Worm (Caenorhabditis elegans) whole organism, L1 larva: Measurements from ENCODE around the gene mrpl-50.
A peak's percentile ranks its signal among the peaks of the same experiment; 100 is the strongest.

Experiments
- C04F5.9 ChIP-seq: sonication (generic microtip); optimal IDR thresholded peaks from 2 replicates; lab custom pipeline; 2016; ENCODE audit warnings: missing genetic modification characterization, missing compliant biosample characterization
- C16A3.4 ChIP-seq: fragments of 150-350 bp; optimal IDR thresholded peaks from 2 replicates; lab custom pipeline; 2014; ENCODE audit warnings: missing biosample characterization, missing genetic modification characterization
- Y116A8C.19 ChIP-seq: sonication (generic microtip); optimal IDR thresholded peaks from 2 replicates; lab custom pipeline; 2016; ENCODE audit warnings: missing compliant biosample characterization, missing genetic modification characterization, borderline replicate concordance
- alr-1 ChIP-seq: fragments of 200-800 bp; sonication (Bioruptor generic); optimal IDR thresholded peaks from 2 replicates; lab custom pipeline; 2018; ENCODE audit warnings: borderline replicate concordance, mild to moderate bottlenecking, missing genetic modification characterization, missing compliant biosample characterization
- aly-2 ChIP-seq: fragments of 150-350 bp; optimal IDR thresholded peaks from 2 replicates; lab custom pipeline; 2014; ENCODE audit warnings: missing biosample characterization, missing genetic modification characterization
- blmp-1 ChIP-seq: fragments of 150-350 bp; optimal IDR thresholded peaks from 2 replicates; lab custom pipeline; 2014; ENCODE audit warnings: missing biosample characterization, missing genetic modification characterization
- ceh-8 ChIP-seq: fragments of 200-800 bp; sonication (Bioruptor generic); optimal IDR thresholded peaks from 2 replicates; lab custom pipeline; 2018; ENCODE audit warnings: mild to moderate bottlenecking, missing genetic modification characterization, moderate library complexity, missing compliant biosample characterization
- ceh-90 ChIP-seq: sonication (generic microtip); optimal IDR thresholded peaks from 2 replicates; lab custom pipeline; 2016; ENCODE audit warnings: missing genetic modification characterization, missing compliant biosample characterization
- ces-1 ChIP-seq: fragments of 150-350 bp; optimal IDR thresholded peaks from 2 replicates; lab custom pipeline; 2014; ENCODE audit warnings: missing biosample characterization, missing genetic modification reagents, missing genetic modification characterization
- efl-3 ChIP-seq: fragments of 200-800 bp; sonication (Bioruptor generic); optimal IDR thresholded peaks from 2 replicates; lab custom pipeline; 2018; ENCODE audit warnings: mild to moderate bottlenecking, missing genetic modification characterization, missing compliant biosample characterization
- egl-27 ChIP-seq, 2 experiments: fragments of 150-350 bp in 1 of 2; sonication (generic microtip); optimal IDR thresholded peaks; 3 replicates each; lab custom pipeline; 2017 to 2018; ENCODE audit warnings: missing biosample characterization in 2 of 2, missing genetic modification characterization in 2 of 2, missing genetic modification reagents in 2 of 2
- elt-3 ChIP-seq, 6 experiments: fragments of 150-350 bp in 1 of 6; sonication (generic microtip); optimal IDR thresholded peaks; 2 replicates each; lab custom pipeline; 2017 to 2018; ENCODE audit warnings: missing biosample characterization in 6 of 6, missing genetic modification characterization in 6 of 6, inconsistent platforms in 1 of 6
- ets-5 ChIP-seq: fragments of 200-800 bp; sonication (Bioruptor generic); IDR thresholded peaks from 2 replicates; pipeline ENCODE4 v1.3.6; 2022; ENCODE audit warnings: missing genetic modification characterization, missing compliant biosample characterization
- fkh-10 ChIP-seq: sonication (generic microtip); optimal IDR thresholded peaks from 2 replicates; lab custom pipeline; 2017; ENCODE audit warnings: missing biosample characterization, missing genetic modification reagents, missing genetic modification characterization
- hlh-17 ChIP-seq: fragments of 200-800 bp; sonication (Bioruptor generic); optimal IDR thresholded peaks from 2 replicates; lab custom pipeline; 2018; ENCODE audit warnings: missing genetic modification characterization, mild to moderate bottlenecking, missing compliant biosample characterization, moderate library complexity, borderline replicate concordance
- hlh-4 ChIP-seq: sonication (generic microtip); optimal IDR thresholded peaks from 2 replicates; lab custom pipeline; 2016; ENCODE audit warnings: mild to moderate bottlenecking, missing genetic modification characterization, missing compliant biosample characterization
- isw-1 ChIP-seq: fragments of 200-800 bp; sonication (Bioruptor generic); IDR thresholded peaks from 2 replicates; pipeline ENCODE4 v1.3.6; 2022; ENCODE audit warnings: missing genetic modification characterization, missing compliant biosample characterization
- lin-13 ChIP-seq: fragments of 150-350 bp; optimal IDR thresholded peaks from 2 replicates; lab custom pipeline; 2014; ENCODE audit warnings: missing biosample characterization, missing genetic modification reagents, missing genetic modification characterization
- lin-14 ChIP-seq: fragments of 200-800 bp; sonication (Bioruptor generic); optimal IDR thresholded peaks from 2 replicates; lab custom pipeline; 2018; ENCODE audit warnings: mild to moderate bottlenecking, missing genetic modification characterization, moderate library complexity, missing compliant biosample characterization
- lin-15B ChIP-seq: fragments of 150-350 bp; sonication (generic microtip); optimal IDR thresholded peaks from 3 replicates; lab custom pipeline; 2014; ENCODE audit warnings: missing biosample characterization, missing genetic modification characterization
- lin-35 ChIP-seq, 2 experiments: fragments of 150-350 bp; optimal IDR thresholded peaks; 2 replicates each; lab custom pipeline; 2014; ENCODE audit warnings: missing biosample characterization in 2 of 2, missing genetic modification characterization in 2 of 2, missing genetic modification reagents in 2 of 2
- mdl-1 ChIP-seq, 2 experiments: fragments of 150-350 bp; optimal IDR thresholded peaks; 2 replicates each; lab custom pipeline; 2014 to 2017; ENCODE audit warnings: missing biosample characterization in 2 of 2, missing genetic modification characterization in 2 of 2, inconsistent platforms in 1 of 2
- nhr-11 ChIP-seq: fragments of 150-350 bp; optimal IDR thresholded peaks from 2 replicates; lab custom pipeline; 2014; ENCODE audit warnings: missing biosample characterization, missing genetic modification characterization
- nhr-12 ChIP-seq: sonication (generic microtip); optimal IDR thresholded peaks from 2 replicates; lab custom pipeline; 2017; ENCODE audit warnings: missing biosample characterization, missing genetic modification characterization
- nhr-19 ChIP-seq: fragments of 200-800 bp; sonication (Bioruptor generic); conservative IDR thresholded peaks from 2 replicates; pipeline ENCODE4 v1.3.6; 2022; ENCODE audit warnings: missing genetic modification characterization, missing compliant biosample characterization
- nhr-237 ChIP-seq: fragments of 150-350 bp; optimal IDR thresholded peaks from 2 replicates; lab custom pipeline; 2014; ENCODE audit warnings: missing biosample characterization, missing genetic modification characterization
- nhr-28 ChIP-seq: fragments of 150-350 bp; optimal IDR thresholded peaks from 2 replicates; lab custom pipeline; 2014; ENCODE audit warnings: missing biosample characterization, missing genetic modification characterization
- nhr-47 ChIP-seq: sonication (generic microtip); optimal IDR thresholded peaks from 2 replicates; lab custom pipeline; 2016; ENCODE audit warnings: mild to moderate bottlenecking, missing genetic modification characterization, moderate library complexity, missing compliant biosample characterization
- nhr-77 ChIP-seq: fragments of 150-350 bp; optimal IDR thresholded peaks from 2 replicates; lab custom pipeline; 2014; ENCODE audit warnings: missing biosample characterization, missing genetic modification characterization
- pag-3 ChIP-seq: sonication (generic microtip); optimal IDR thresholded peaks from 2 replicates; lab custom pipeline; 2017; ENCODE audit warnings: missing genetic modification characterization, mild to moderate bottlenecking, missing compliant biosample characterization, antibody characterized with exemption, borderline replicate concordance; ENCODE audit not compliant: insufficient read depth
- pqm-1 ChIP-seq: sonication (generic microtip); optimal IDR thresholded peaks from 3 replicates; lab custom pipeline; 2017; ENCODE audit warnings: missing biosample characterization, missing genetic modification characterization
- rnt-1 ChIP-seq: sonication (generic microtip); optimal IDR thresholded peaks from 2 replicates; lab custom pipeline; 2016; ENCODE audit warnings: mild to moderate bottlenecking, missing genetic modification characterization, moderate library complexity, missing compliant biosample characterization
- skn-1 ChIP-seq: fragments of 150-350 bp; optimal IDR thresholded peaks from 2 replicates; lab custom pipeline; 2014; ENCODE audit warnings: missing biosample characterization, missing genetic modification characterization
- snpc-4 ChIP-seq: fragments of 150-350 bp; optimal IDR thresholded peaks from 2 replicates; lab custom pipeline; 2014; ENCODE audit warnings: missing biosample characterization, missing genetic modification characterization
- snu-23 ChIP-seq: sonication (generic microtip); optimal IDR thresholded peaks from 2 replicates; lab custom pipeline; 2016; ENCODE audit warnings: missing genetic modification characterization, missing compliant biosample characterization
- sup-37 ChIP-seq: fragments of 200-800 bp; sonication (Bioruptor generic); optimal IDR thresholded peaks from 2 replicates; lab custom pipeline; 2018; ENCODE audit warnings: mild to moderate bottlenecking, missing genetic modification characterization, missing compliant biosample characterization
- tbx-2 ChIP-seq: sonication (generic microtip); optimal IDR thresholded peaks from 2 replicates; lab custom pipeline; 2016; ENCODE audit warnings: missing genetic modification characterization, missing compliant biosample characterization
- tlp-1 ChIP-seq: fragments of 150-350 bp; optimal IDR thresholded peaks from 2 replicates; lab custom pipeline; 2014; ENCODE audit warnings: missing biosample characterization, missing genetic modification characterization
- unc-30 ChIP-seq: sonication (generic microtip); optimal IDR thresholded peaks from 2 replicates; lab custom pipeline; 2017; ENCODE audit warnings: missing biosample characterization, missing genetic modification characterization
- unc-98 ChIP-seq: fragments of 200-800 bp; sonication (Bioruptor generic); IDR thresholded peaks from 2 replicates; pipeline ENCODE4 v1.3.6; 2022; ENCODE audit warnings: missing genetic modification characterization, missing compliant biosample characterization
- vab-15 ChIP-seq: sonication (generic microtip); optimal IDR thresholded peaks from 2 replicates; lab custom pipeline; 2017; ENCODE audit warnings: missing genotype, mild to moderate bottlenecking, missing genetic modification characterization, missing compliant biosample characterization
- xbp-1 ChIP-seq: sonication (generic microtip); optimal IDR thresholded peaks from 2 replicates; lab custom pipeline; 2016; ENCODE audit warnings: missing genetic modification characterization, missing compliant biosample characterization
- zag-1 ChIP-seq: fragments of 150-350 bp; optimal IDR thresholded peaks from 2 replicates; lab custom pipeline; 2014; ENCODE audit warnings: missing biosample characterization, missing genetic modification characterization
- zip-4 ChIP-seq: fragments of 200-800 bp; sonication (Bioruptor generic); optimal IDR thresholded peaks from 2 replicates; lab custom pipeline; 2018; ENCODE audit warnings: mild to moderate bottlenecking, missing genetic modification characterization, moderate library complexity, missing compliant biosample characterization
- ztf-11 ChIP-seq, 2 experiments: sonication (generic microtip); optimal IDR thresholded peaks; 2 replicates each; lab custom pipeline; 2016 to 2017; ENCODE audit warnings: missing genetic modification characterization in 2 of 2, missing biosample characterization in 1 of 2, missing compliant biosample characterization in 1 of 2

mrpl-50 gene

ce11 chrII:8884262-8884949 is 45.2 kb upstream of the mrpl-50 start, which contains the start of the genes T07D4.5 and ddx-19 (continued):
- TF ChIP-seq Y116A8C.19 (tag; lab: Kevin White, UChicago) (no peak), lin-13 (no peak), nhr-77 (tag; lab: Kevin White, UChicago) (no peak), ces-1 (GFP tag; lab: Kevin White, UChicago) (no peak), nhr-47 (tag; lab: Kevin White, UChicago) (peak; percentile 41), nhr-12 (tag; lab: Kevin White, UChicago) (no peak), egl-27 (tag; optimal IDR thresholded peaks at IDR 0.05; lab: Kevin White, UChicago) (no peak), rnt-1 (tag; lab: Kevin White, UChicago) (peak; percentile 7), blmp-1 (tag; lab: Kevin White, UChicago) (no peak), snu-23 (peak; percentile 65), alr-1 (no peak), skn-1 (peak; percentile 9), lin-15B (tag; lab: Kevin White, UChicago) (no peak), nhr-19 (GFP tag; lab: Robert Waterston, UW) (no peak; the same call in 1 of the 2 replicates), unc-30 (no peak), nhr-28 (tag; lab: Kevin White, UChicago) (no peak), ceh-8 (no peak), nhr-237 (tag; lab: Kevin White, UChicago) (no peak), pqm-1 (no peak), zip-4 (no peak), mdl-1 (tag; optimal IDR thresholded peaks at IDR 0.05; lab: Kevin White, UChicago) (no peak), fkh-10 (GFP tag; lab: Kevin White, UChicago) (no peak), zag-1 (no peak), C04F5.9 (tag; lab: Kevin White, UChicago) (no peak), sup-37 (GFP tag; lab: Kevin White, UChicago) (no peak), vab-15 (tag; lab: Kevin White, UChicago) (peak; percentile 27), hlh-17 (GFP tag; lab: Kevin White, UChicago) (no peak), ets-5 (GFP tag; lab: Robert Waterston, UW) (no peak), lin-35 (GFP tag; optimal IDR thresholded peaks at IDR 0.05; lab: Kevin White, UChicago) (peak; percentile 65 to 78), C16A3.4 (tag; lab: Kevin White, UChicago) (peak; percentile 63), tbx-2 (peak; percentile 22), hlh-4 (no peak), snpc-4 (tag; lab: Kevin White, UChicago) (no peak), tlp-1 (no peak), aly-2 (tag; lab: Kevin White, UChicago) (no peak), elt-3 (tag; optimal IDR thresholded peaks at IDR 0.05; lab: Kevin White, UChicago) (no peak), isw-1 (GFP tag; lab: Robert Waterston, UW) (no peak), xbp-1 (tag; lab: Kevin White, UChicago) (peak; percentile 38), pag-3 (tag; lab: Kevin White, UChicago) (no peak), nhr-11 (tag; lab: Kevin White, UChicago) (no peak)

ce11 chrII:8889589-8889988 is 40.1 kb upstream of the mrpl-50 start:
- no peak for TF ChIP-seq unc-98 (GFP tag; lab: Robert Waterston, UW)
- TF ChIP-seq blmp-1 (tag; lab: Kevin White, UChicago) = no peak
- no peak for TF ChIP-seq lin-14 (GFP tag; lab: Kevin White, UChicago)
- no peak for TF ChIP-seq ceh-90 (tag; lab: Kevin White, UChicago)
- no peak for TF ChIP-seq nhr-11 (tag; lab: Kevin White, UChicago)
- TF ChIP-seq efl-3 = no peak
- no peak for TF ChIP-seq ztf-11 (tag; optimal IDR thresholded peaks at IDR 0.05; lab: Kevin White, UChicago)
